Fruit fly (Drosophila melanogaster): ENCODE results near the gene CG42526.

Gene CG42526

dm6 chr3L:9451522-9452118, 16.4 kb upstream of the CG42526 start, which contains the start of the genes CG3448 and ghi (continued):
- TF ChIP-seq oc (tag; optimal IDR thresholded peaks at IDR 0.05), result no peak
- peak; percentile 36 for TF ChIP-seq CG7271 (tag; optimal IDR thresholded peaks at IDR 0.05)
- peak; percentile 28 for TF ChIP-seq CHES-1-like (GFP tag; optimal IDR thresholded peaks at IDR 0.05)
- peak; percentile 87 for TF ChIP-seq Myb (GFP tag; optimal IDR thresholded peaks at IDR 0.05)
- no peak for TF ChIP-seq CG16815 (GFP tag; optimal IDR thresholded peaks at IDR 0.05)
- no peak for TF ChIP-seq Trl (optimal IDR thresholded peaks at IDR 0.05)
- TF ChIP-seq Trl (GFP tag; optimal IDR thresholded peaks at IDR 0.05), result peak; percentile 69
- TF ChIP-seq en (GFP tag; optimal IDR thresholded peaks at IDR 0.05), result no peak
- TF ChIP-seq Fer1 (GFP tag; optimal IDR thresholded peaks at IDR 0.05), result peak; percentile 82
- no peak for TF ChIP-seq CG11560 (tag; IDR thresholded peaks at IDR 0.05)
- no peak for TF ChIP-seq C15 (GFP tag; IDR thresholded peaks at IDR 0.05)
- peak; percentile 11 for TF ChIP-seq pum (GFP tag; optimal IDR thresholded peaks at IDR 0.05)
- TF ChIP-seq CTCF (GFP tag; optimal IDR thresholded peaks at IDR 0.05), result peak; percentile 35
- TF ChIP-seq hb (GFP tag; IDR thresholded peaks at IDR 0.05; ENCODE audit: partially characterized antibody), result peak; percentile 43; the same call in 1 of the 3 replicates
- TF ChIP-seq ac (GFP tag; optimal IDR thresholded peaks at IDR 0.05), result no peak
- 0 out of 2 replicates have a peak, but pooled peaks have one; percentile 41 for TF ChIP-seq CG4730 (GFP tag; IDR thresholded peaks at IDR 0.05)
- peak; percentile 74 for TF ChIP-seq CG6689 (GFP tag; IDR thresholded peaks at IDR 0.05)
- TF ChIP-seq ranshi (GFP tag; IDR thresholded peaks at IDR 0.05), result peak; percentile 43; the same call in 1 of the 2 replicates
- TF ChIP-seq fd102C (GFP tag; optimal IDR thresholded peaks at IDR 0.05), result no peak
- TF ChIP-seq usp (GFP tag; optimal IDR thresholded peaks at IDR 0.05), result no peak
- no peak for TF ChIP-seq Dad (GFP tag; optimal IDR thresholded peaks at IDR 0.05)
- no peak for TF ChIP-seq CG3838 (GFP tag; optimal IDR thresholded peaks at IDR 0.05)
- peak; percentile 1 for TF ChIP-seq grn (GFP tag; optimal IDR thresholded peaks at IDR 0.05)
- TF ChIP-seq CG18476 (GFP tag; optimal IDR thresholded peaks at IDR 0.05), result peak; percentile 73
- TF ChIP-seq CG4404 (GFP tag; IDR thresholded peaks at IDR 0.05), result peak; percentile 49; the same call in 1 of the 2 replicates
- TF ChIP-seq jumu (GFP tag; optimal IDR thresholded peaks at IDR 0.05), result peak; percentile 17
- TF ChIP-seq CG1603 (tag; optimal IDR thresholded peaks at IDR 0.05), result peak; percentile 70
- no peak for TF ChIP-seq NC2β (GFP tag; optimal IDR thresholded peaks at IDR 0.05)
- TF ChIP-seq chif (GFP tag; optimal IDR thresholded peaks at IDR 0.05), result no peak
- TF ChIP-seq Oaz (GFP tag; IDR thresholded peaks at IDR 0.05), result no peak
- peak; percentile 56 for TF ChIP-seq exex (tag; optimal IDR thresholded peaks at IDR 0.05)
- TF ChIP-seq stc (GFP tag; IDR thresholded peaks at IDR 0.05), result peak; percentile 58
- TF ChIP-seq sens (GFP tag), result peak; percentile 93
- TF ChIP-seq Ssrp (tag; optimal IDR thresholded peaks at IDR 0.05), result no peak
- no peak for TF ChIP-seq CG11723 (GFP tag; optimal IDR thresholded peaks at IDR 0.05)
- peak; percentile 77 for TF ChIP-seq CG31441 (GFP tag; IDR thresholded peaks at IDR 0.05)

dm6 chr3L:9447239-9447777, 12.1 kb upstream of the CG42526 start:
- no peak for TF ChIP-seq pan (optimal IDR thresholded peaks at IDR 0.05)
- TF ChIP-seq pan (GFP tag; optimal IDR thresholded peaks at IDR 0.05 in 1 of 2, IDR thresholded peaks at IDR 0.05 in 1 of 2), result peak in 1 of 2 experiments; percentile 7
- peak; percentile 90 for TF ChIP-seq exex (tag; optimal IDR thresholded peaks at IDR 0.05)
- TF ChIP-seq CG10543 (GFP tag; optimal IDR thresholded peaks at IDR 0.05), result peak; percentile 43
- TF ChIP-seq CG11456 (GFP tag; IDR thresholded peaks at IDR 0.05), result no peak
- TF ChIP-seq CG2199 (GFP tag; IDR thresholded peaks at IDR 0.05), result 0 out of 3 replicates have a peak, but pooled peaks have one; percentile 8
- 0 out of 3 replicates have a peak, but pooled peaks have one; percentile 13 for TF ChIP-seq row (GFP tag; IDR thresholded peaks at IDR 0.05)
- TF ChIP-seq kay (GFP tag; optimal IDR thresholded peaks at IDR 0.05), result peak; percentile 92
- peak; percentile 79 for TF ChIP-seq Kr (GFP tag; optimal IDR thresholded peaks at IDR 0.05)
- peak; percentile 62; the same call in 2 of the 3 replicates for TF ChIP-seq Aef1 (GFP tag; IDR thresholded peaks at IDR 0.05)
- TF ChIP-seq BtbVII (GFP tag; optimal IDR thresholded peaks at IDR 0.05), result peak; percentile 1
- TF ChIP-seq grn (GFP tag; optimal IDR thresholded peaks at IDR 0.05), result peak; percentile 86
- no peak for TF ChIP-seq CG10147 (GFP tag; optimal IDR thresholded peaks at IDR 0.05)
- 0 out of 2 replicates have a peak, but pooled peaks have one; percentile 7 for TF ChIP-seq CG32767 (GFP tag; IDR thresholded peaks at IDR 0.05)
- peak; percentile 23; the same call in 1 of the 2 replicates for TF ChIP-seq rib (GFP tag; IDR thresholded peaks at IDR 0.05)
- TF ChIP-seq CG6175 (GFP tag; IDR thresholded peaks at IDR 0.05), result peak; percentile 54; the same call in 1 of the 3 replicates
- peak; percentile 6 for TF ChIP-seq Abd-B (GFP tag; optimal IDR thresholded peaks at IDR 0.05)
- peak; percentile 19 for TF ChIP-seq CG2678 (tag; optimal IDR thresholded peaks at IDR 0.05)
- peak; percentile 82 for TF ChIP-seq Med (GFP tag)
